Worm (Caenorhabditis elegans) whole organism, L2 larva: ENCODE data around the gene F13A2.5.

ENCODE experiments used
- F13H6.1 ChIP-seq: sonication (generic microtip); optimal IDR thresholded peaks from 2 replicates; lab custom pipeline; 2016; ENCODE audit warnings: missing genetic modification characterization, missing compliant biosample characterization
- blmp-1 ChIP-seq: sonication (generic microtip); optimal IDR thresholded peaks from 2 replicates; lab custom pipeline; 2017; ENCODE audit warnings: missing genetic modification characterization, mild to moderate bottlenecking, missing compliant biosample characterization, antibody characterized with exemption, moderate library complexity; ENCODE audit not compliant: insufficient read depth
- ceh-16 ChIP-seq: fragments of 150-350 bp; optimal IDR thresholded peaks from 2 replicates; lab custom pipeline; 2014; ENCODE audit warnings: missing biosample characterization, missing genetic modification characterization
- elt-1 ChIP-seq: fragments of 150-350 bp; optimal IDR thresholded peaks from 2 replicates; lab custom pipeline; 2014; ENCODE audit warnings: missing biosample characterization, missing genetic modification characterization
- fos-1 ChIP-seq: fragments of 150-350 bp; optimal IDR thresholded peaks from 2 replicates; lab custom pipeline; 2014; ENCODE audit warnings: missing biosample characterization, missing genetic modification characterization
- lin-39 ChIP-seq: fragments of 150-350 bp; optimal IDR thresholded peaks from 2 replicates; lab custom pipeline; 2014; ENCODE audit warnings: missing biosample characterization, missing genetic modification reagents, missing genetic modification characterization
- nhr-77 ChIP-seq: fragments of 150-350 bp; optimal IDR thresholded peaks from 2 replicates; lab custom pipeline; 2014; ENCODE audit warnings: missing biosample characterization, missing genetic modification characterization
- snpc-4 ChIP-seq: fragments of 150-350 bp; optimal IDR thresholded peaks from 2 replicates; lab custom pipeline; 2014; ENCODE audit warnings: missing biosample characterization, missing genetic modification characterization
- unc-62 ChIP-seq: fragments of 150-350 bp; optimal IDR thresholded peaks from 2 replicates; lab custom pipeline; 2014; ENCODE audit warnings: missing biosample characterization, missing genetic modification reagents, missing genetic modification characterization

ce11 chrV:4435411-4435981, 33.7 kb upstream of the F13A2.5 start, which contains the start of gene Y47D7A.13:
- no peak for TF ChIP-seq unc-62 (GFP tag; lab: Kevin White, UChicago)
- TF ChIP-seq F13H6.1 = no peak
- TF ChIP-seq ceh-16 (tag; lab: Kevin White, UChicago) = no peak
- TF ChIP-seq snpc-4 (tag; lab: Kevin White, UChicago) = no peak
- no peak for TF ChIP-seq elt-1 (tag; lab: Kevin White, UChicago)
- TF ChIP-seq blmp-1 (tag; lab: Kevin White, UChicago) = no peak
- TF ChIP-seq nhr-77 (tag; lab: Kevin White, UChicago) = no peak
- TF ChIP-seq lin-39 (tag; lab: Kevin White, UChicago) = no peak
- no peak for TF ChIP-seq fos-1 (tag; lab: Kevin White, UChicago)
